Fruit fly (Drosophila melanogaster): Measurements from ENCODE around the gene Prps.

- TF ChIP-seq toe (GFP tag; optimal IDR thresholded peaks at IDR 0.05): no peak
- TF ChIP-seq kay (GFP tag; ENCODE audit: borderline replicate concordance): peak; percentile 66
- no peak for TF ChIP-seq CG7045 (GFP tag; optimal IDR thresholded peaks at IDR 0.05)
- no peak for TF ChIP-seq CG33017 (tag; optimal IDR thresholded peaks at IDR 0.05)
- TF ChIP-seq tj (GFP tag; optimal IDR thresholded peaks at IDR 0.05): no peak
- no peak for TF ChIP-seq cnc (optimal IDR thresholded peaks at IDR 0.05)
- no peak for TF ChIP-seq Hr96 (GFP tag; optimal IDR thresholded peaks at IDR 0.05)
These were observed 853 bp downstream of the Prps start for dm6 chr3L:9695647-9696046.

All from whole organism, adult.